Worm (Caenorhabditis elegans) whole organism, L4/young adult: ENCODE data around the gene clec-184.
"Not testable (repeated sequence)": the region's sequence is repeated elsewhere in the genome, so short reads cannot be mapped to it uniquely, and the experiment has no call there.

Experiments used
- W03F9.2 ChIP-seq: fragments of 150-350 bp; optimal IDR thresholded peaks from 2 replicates; lab custom pipeline; 2014; ENCODE audit warnings: missing biosample characterization, missing genetic modification characterization
- dao-5 ChIP-seq: sonication (generic microtip); optimal IDR thresholded peaks from 2 replicates; lab custom pipeline; 2016; ENCODE audit warnings: missing genotype, missing genetic modification characterization, moderate library complexity, missing compliant biosample characterization
- him-1 ChIP-seq: sonication (generic microtip); optimal IDR thresholded peaks from 2 replicates; lab custom pipeline; 2016; ENCODE audit warnings: missing genotype, missing genetic modification reagents, missing genetic modification characterization, missing compliant biosample characterization

DNA sequence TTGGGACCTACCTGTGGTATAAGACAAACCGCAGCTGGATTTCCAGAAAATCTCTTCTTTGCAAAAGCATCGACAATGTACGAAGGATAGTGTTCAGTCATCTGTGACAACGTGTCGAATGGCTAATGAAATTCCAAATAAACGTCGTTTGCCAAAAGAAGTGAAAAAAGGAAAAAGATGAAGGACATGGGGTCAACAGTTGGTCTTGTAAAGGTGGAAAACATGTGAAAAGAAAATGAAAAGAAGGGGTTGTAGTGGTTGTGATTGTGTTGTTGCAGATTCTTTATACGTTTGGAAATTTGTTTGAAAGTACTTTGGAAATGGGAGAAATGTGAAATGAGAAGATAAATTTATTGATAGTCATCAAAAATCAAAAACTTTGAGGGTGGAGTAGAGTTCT, 52.0 kb downstream of the clec-184 start, which contains the start of gene T04A11.4:
- not testable (repeated sequence) for TF ChIP-seq him-1 (tag; lab: Kevin White, UChicago); W03F9.2; dao-5 (tag; lab: Kevin White, UChicago)
